Worm (Caenorhabditis elegans): ENCODE data around the gene syx-3.

Gene syx-3

ce11 chrX:5368220-5368619 lies 19.3 kb downstream of the syx-3 start, which contains the start of gene jkk-1 (continued):
- TF ChIP-seq mef-2 (tag; optimal IDR thresholded peaks at IDR 0.05) (no peak), efl-3 (GFP tag; optimal IDR thresholded peaks at IDR 0.05) (no peak), elt-2 (tag; optimal IDR thresholded peaks at IDR 0.05) (no peak), F16B12.6 (tag; optimal IDR thresholded peaks at IDR 0.05) (no peak), mdl-1 (tag; optimal IDR thresholded peaks at IDR 0.05) (no peak), aly-2 (tag; optimal IDR thresholded peaks at IDR 0.05) (no peak), sptf-1 (tag; optimal IDR thresholded peaks at IDR 0.05) (no peak), nhr-20 (tag; optimal IDR thresholded peaks at IDR 0.05) (no peak), fkh-4 (tag; optimal IDR thresholded peaks at IDR 0.05; ENCODE audit: borderline replicate concordance) (no peak), ceh-82 (tag; optimal IDR thresholded peaks at IDR 0.05) (peak; percentile 36 to 53 (median 39)), snu-23 (GFP tag; optimal IDR thresholded peaks at IDR 0.05) (peak; percentile 14), grh-1 (GFP tag; IDR thresholded peaks at IDR 0.05) (no peak), C34B4.2 (tag; optimal IDR thresholded peaks at IDR 0.05) (no peak), rnt-1 (tag; optimal IDR thresholded peaks at IDR 0.05) (no peak), mep-1 (tag; optimal IDR thresholded peaks at IDR 0.05) (no peak), ces-1 (GFP tag; optimal IDR thresholded peaks at IDR 0.05) (no peak), fkh-10 (GFP tag; optimal IDR thresholded peaks at IDR 0.05) (peak; percentile 52), irx-1 (tag; optimal IDR thresholded peaks at IDR 0.05) (no peak), xbp-1 (tag; optimal IDR thresholded peaks at IDR 0.05) (peak; percentile 22), nhr-77 (tag; optimal IDR thresholded peaks at IDR 0.05) (no peak), unc-130 (tag; optimal IDR thresholded peaks at IDR 0.05) (no peak), ets-5 (GFP tag; IDR thresholded peaks at IDR 0.05) (no peak), lin-14 (GFP tag; optimal IDR thresholded peaks at IDR 0.05) (peak; percentile 83), nhr-71 (tag; optimal IDR thresholded peaks at IDR 0.05) (peak; percentile 34), unc-30 (tag; optimal IDR thresholded peaks at IDR 0.05) (no peak), tbx-2 (tag; optimal IDR thresholded peaks at IDR 0.05) (no peak)

DNA sequence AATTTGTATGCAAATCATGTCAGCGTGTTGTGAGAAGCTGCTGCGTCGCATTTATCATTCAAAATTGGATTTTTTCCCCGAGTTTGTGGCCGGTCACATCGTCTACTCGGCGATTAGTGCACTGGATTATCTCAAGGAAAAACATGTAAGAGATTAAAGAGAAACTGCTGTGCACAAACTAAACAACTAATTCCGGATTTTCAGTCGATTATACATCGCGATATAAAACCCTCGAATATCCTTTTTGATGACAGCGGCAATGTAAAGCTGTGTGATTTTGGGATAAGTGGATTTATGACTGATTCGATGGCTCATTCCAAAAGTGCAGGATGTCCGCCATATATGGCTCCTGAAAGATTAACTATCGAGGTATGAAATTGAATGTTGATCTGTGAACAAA lies 21.7 kb downstream of the syx-3 start:
- TF ChIP-seq sox-4 (tag; optimal IDR thresholded peaks at IDR 0.05) (no peak), aha-1 (tag; optimal IDR thresholded peaks at IDR 0.05) (no peak), dsc-1 (tag; optimal IDR thresholded peaks at IDR 0.05) (peak; percentile 77), tbx-2 (tag; optimal IDR thresholded peaks at IDR 0.05) (no peak), egl-13 (tag; optimal IDR thresholded peaks at IDR 0.05) (peak; percentile 58), nhr-12 (tag; optimal IDR thresholded peaks at IDR 0.05) (no peak), efl-1 (optimal IDR thresholded peaks at IDR 0.05) (no peak), efl-1 (GFP tag; optimal IDR thresholded peaks at IDR 0.05 in 1 of 2) (peak in 1 of 2 experiments; percentile 53), snu-23 (GFP tag; optimal IDR thresholded peaks at IDR 0.05) (no peak)

- no peak for TF ChIP-seq nhr-90 (tag; optimal IDR thresholded peaks at IDR 0.05; ENCODE audit: poor library complexity)
- TF ChIP-seq Y116A8C.19 (tag; optimal IDR thresholded peaks at IDR 0.05; ENCODE audit: borderline replicate concordance) = no peak
- no peak for TF ChIP-seq snpc-4 (tag; optimal IDR thresholded peaks at IDR 0.05)
- no peak for TF ChIP-seq rnt-1 (tag; optimal IDR thresholded peaks at IDR 0.05)
- TF ChIP-seq lin-15B (tag; optimal IDR thresholded peaks at IDR 0.05) = no peak
- no peak for TF ChIP-seq ceh-82 (tag; optimal IDR thresholded peaks at IDR 0.05)
- TF ChIP-seq lir-3 (tag; optimal IDR thresholded peaks at IDR 0.05; ENCODE audit: poor library complexity) = no peak
- no peak for TF ChIP-seq ceh-90 (tag; optimal IDR thresholded peaks at IDR 0.05)
- TF ChIP-seq sox-4 (tag; optimal IDR thresholded peaks at IDR 0.05) = no peak
- no peak for TF ChIP-seq unc-130 (tag; optimal IDR thresholded peaks at IDR 0.05)
- TF ChIP-seq zip-4 (GFP tag; optimal IDR thresholded peaks at IDR 0.05) = no peak
- no peak for TF ChIP-seq mab-9 (GFP tag; IDR thresholded peaks at IDR 0.05)
- no peak for TF ChIP-seq fkh-8 (tag; optimal IDR thresholded peaks at IDR 0.05)
- no peak for TF ChIP-seq jun-1 (tag; optimal IDR thresholded peaks at IDR 0.05)
- no peak for TF ChIP-seq grh-1 (GFP tag; IDR thresholded peaks at IDR 0.05)
- TF ChIP-seq irx-1 (tag; optimal IDR thresholded peaks at IDR 0.05) = no peak
- no peak for TF ChIP-seq snu-23 (GFP tag; optimal IDR thresholded peaks at IDR 0.05)
- no peak for TF ChIP-seq nhr-28 (tag; optimal IDR thresholded peaks at IDR 0.05)
- TF ChIP-seq zag-1 (tag; optimal IDR thresholded peaks at IDR 0.05) = no peak
- TF ChIP-seq C34B4.2 (tag; optimal IDR thresholded peaks at IDR 0.05) = no peak
These were observed 23.7 kb downstream of the syx-3 start, which contains the start of gene F35C8.8 for ce11 chrX:5372638-5373037. F35C8.8 (minus strand) TSS chrX:5372639.

All from whole organism, L1 larva.